Fruit fly (Drosophila melanogaster): ENCODE results near the gene cu.

The cu gene

DNA sequence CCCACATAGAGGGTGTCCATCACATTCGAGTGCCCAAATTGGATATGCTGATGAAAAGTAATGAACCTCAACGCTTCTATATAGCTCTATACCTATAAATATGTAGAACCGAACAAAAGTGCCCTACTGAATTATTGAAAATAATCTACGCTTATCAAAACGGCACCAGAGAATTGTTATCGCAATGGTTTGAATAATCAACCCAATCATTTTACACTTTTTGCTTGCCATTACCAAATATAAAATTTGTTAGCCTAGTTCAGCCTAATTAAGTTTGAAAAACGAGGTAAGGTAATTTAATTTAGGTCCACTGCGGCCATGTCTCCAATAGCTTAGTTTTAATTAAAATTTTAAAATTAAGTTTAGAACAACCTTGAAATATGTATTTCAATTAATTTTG, 21.6 kb upstream of the cu start:
- TF ChIP-seq Met (GFP tag; optimal IDR thresholded peaks at IDR 0.05) (no peak), CG34406 (GFP tag; optimal IDR thresholded peaks at IDR 0.05) (no peak), net (GFP tag; optimal IDR thresholded peaks at IDR 0.05) (no peak), Lpt (GFP tag; optimal IDR thresholded peaks at IDR 0.05) (no peak), CG6792 (GFP tag; optimal IDR thresholded peaks at IDR 0.05) (no peak), CG10631 (GFP tag; optimal IDR thresholded peaks at IDR 0.05) (no peak), CG10669 (GFP tag; optimal IDR thresholded peaks at IDR 0.05) (no peak), svp (GFP tag) (no peak), pdm3 (GFP tag; optimal IDR thresholded peaks at IDR 0.05) (no peak)

DNA sequence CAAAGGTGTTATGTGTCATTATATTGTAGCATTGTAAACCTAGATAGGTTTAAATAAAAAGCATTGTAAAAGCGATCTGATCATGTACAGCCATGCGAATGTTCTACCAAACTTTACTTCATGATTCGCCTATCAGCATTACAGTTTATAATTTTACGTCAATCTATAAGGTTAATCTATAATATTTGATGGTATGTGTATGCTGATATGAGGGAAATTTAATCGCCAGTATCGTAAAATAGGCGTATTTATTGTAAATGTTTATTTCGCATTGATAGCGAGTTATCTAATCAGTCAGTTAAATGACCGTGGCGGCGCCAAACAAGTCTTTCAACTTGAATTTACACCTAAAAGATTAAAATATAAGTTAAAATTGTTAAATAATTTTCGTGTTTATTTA, 19.8 kb upstream of the cu start:
- TF ChIP-seq CG16779 (tag; optimal IDR thresholded peaks at IDR 0.05) (no peak), Lpt (GFP tag; optimal IDR thresholded peaks at IDR 0.05) (no peak), CG32006 (GFP tag; optimal IDR thresholded peaks at IDR 0.05) (no peak), Hr4 (GFP tag; optimal IDR thresholded peaks at IDR 0.05) (no peak), cyc (GFP tag; optimal IDR thresholded peaks at IDR 0.05) (no peak), Ets96B (tag; optimal IDR thresholded peaks at IDR 0.05) (no peak), CG31627 (GFP tag; optimal IDR thresholded peaks at IDR 0.05) (no peak), dac (GFP tag; optimal IDR thresholded peaks at IDR 0.05) (no peak), ss (GFP tag; optimal IDR thresholded peaks at IDR 0.05) (no peak), CG6792 (GFP tag; optimal IDR thresholded peaks at IDR 0.05) (no peak), acj6 (GFP tag; optimal IDR thresholded peaks at IDR 0.05) (no peak), Blimp-1 (GFP tag; optimal IDR thresholded peaks at IDR 0.05) (no peak), CG1621 (tag; optimal IDR thresholded peaks at IDR 0.05) (no peak), CG11902 (GFP tag; optimal IDR thresholded peaks at IDR 0.05) (no peak)

DNA sequence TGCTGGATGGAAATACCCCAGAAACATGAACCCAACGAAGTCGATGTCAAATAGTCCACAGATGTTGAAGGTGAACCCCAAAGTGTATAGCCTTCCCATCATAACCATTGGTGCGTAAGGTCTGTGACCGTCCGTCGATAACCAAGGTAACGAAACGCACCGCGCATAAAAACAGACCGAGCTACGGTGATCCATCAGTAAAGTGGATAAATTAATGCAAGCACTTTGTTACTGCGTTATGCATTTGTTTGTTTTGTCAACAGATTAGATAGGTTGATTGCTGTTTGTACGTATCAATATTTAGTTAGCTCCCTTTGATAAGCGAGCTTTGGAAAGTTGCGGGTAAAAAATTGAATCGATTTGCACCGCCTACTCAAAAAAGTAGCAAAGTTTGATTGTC, 19.1 kb upstream of the cu start:
- TF ChIP-seq fkh (GFP tag; optimal IDR thresholded peaks at IDR 0.05) (peak; percentile 47), acj6 (GFP tag; optimal IDR thresholded peaks at IDR 0.05) (no peak)

DNA sequence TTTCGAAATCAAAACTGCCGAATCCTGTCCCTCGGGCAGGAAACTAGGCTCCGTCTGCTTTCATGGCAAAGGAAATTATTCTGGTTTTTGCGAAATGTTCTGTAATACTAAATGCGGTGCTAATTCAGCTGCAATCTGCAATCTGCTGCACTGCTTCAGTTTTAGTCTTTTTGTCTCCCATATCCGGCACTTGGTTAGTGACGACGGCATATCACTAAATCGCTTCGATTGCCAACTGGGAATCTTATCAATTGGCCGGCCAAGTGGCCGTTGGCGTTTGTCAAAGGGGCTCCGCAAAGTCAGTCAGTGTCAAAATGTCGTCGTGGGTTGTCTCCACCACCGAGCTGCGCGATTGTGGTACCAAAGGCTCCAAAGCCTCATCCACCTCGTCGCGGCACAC, 1.6 kb upstream of the cu start, which contains the start of gene CG18577:
Gene CG18577 (plus strand): TSS at position 301 of the 400 bp plus-strand sequence.
- no peak for TF ChIP-seq cyc (GFP tag; optimal IDR thresholded peaks at IDR 0.05)
- no peak for TF ChIP-seq eg (GFP tag; IDR thresholded peaks at IDR 0.05)
- no peak for TF ChIP-seq CG6792 (GFP tag; optimal IDR thresholded peaks at IDR 0.05)
- TF ChIP-seq CG11762 (GFP tag; optimal IDR thresholded peaks at IDR 0.05; ENCODE audit: insufficient read depth): no peak
- no peak for TF ChIP-seq CG6163 (GFP tag; IDR thresholded peaks at IDR 0.05)
- no peak for TF ChIP-seq salr (GFP tag; optimal IDR thresholded peaks at IDR 0.05)

DNA sequence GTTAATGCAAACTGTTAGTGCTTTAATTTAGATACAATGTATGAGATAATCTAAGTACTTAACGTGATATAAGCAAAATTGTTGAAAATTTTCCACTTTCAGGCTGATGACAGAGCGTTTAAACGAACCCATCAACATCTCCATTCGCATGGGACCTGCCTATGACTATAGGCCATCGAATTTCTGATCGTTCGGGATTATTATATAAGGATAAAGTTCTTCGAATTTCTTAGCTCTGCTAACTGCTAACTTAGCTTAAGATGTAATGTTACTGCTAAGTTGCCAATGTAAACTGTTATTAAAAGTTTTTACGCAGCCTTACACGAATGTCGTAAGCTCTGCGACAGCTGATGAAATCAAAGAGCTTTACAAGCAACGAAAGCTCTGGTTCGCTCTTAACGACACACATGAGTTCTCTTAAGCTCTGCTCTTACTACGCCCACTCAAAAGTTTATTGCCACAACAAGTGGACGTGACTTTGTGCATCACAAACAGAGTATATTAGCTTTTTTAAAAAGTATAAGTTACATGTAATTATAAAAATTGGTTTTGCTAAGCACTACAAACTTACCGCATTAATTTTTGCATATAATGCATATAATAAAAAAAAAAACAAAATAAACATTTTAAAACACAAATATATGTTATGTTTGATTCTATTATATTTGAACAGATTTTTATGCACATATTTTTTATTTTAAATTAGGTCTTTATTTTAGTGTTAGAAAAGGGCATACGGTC, 574 bp upstream of the cu start:
- TF ChIP-seq Hr38 (GFP tag; optimal IDR thresholded peaks at IDR 0.05): no peak
- TF ChIP-seq svp (GFP tag): peak; percentile 99
- TF ChIP-seq spab (GFP tag; optimal IDR thresholded peaks at IDR 0.05): peak; percentile 98
- peak in 1 of 2 experiments; percentile 99 for TF ChIP-seq ss (GFP tag; optimal IDR thresholded peaks at IDR 0.05)
- peak; percentile 99 for TF ChIP-seq Gug (GFP tag; IDR thresholded peaks at IDR 0.05)
- TF ChIP-seq CG6163 (GFP tag; IDR thresholded peaks at IDR 0.05): peak; percentile 97
- TF ChIP-seq topi (GFP tag; optimal IDR thresholded peaks at IDR 0.05): peak; percentile 99
- TF ChIP-seq Eip93F (GFP tag; optimal IDR thresholded peaks at IDR 0.05): peak; percentile 85
- TF ChIP-seq CG3919 (GFP tag; optimal IDR thresholded peaks at IDR 0.05): peak; percentile 97
- peak; percentile 95 for TF ChIP-seq Sox102F (GFP tag; optimal IDR thresholded peaks at IDR 0.05)
- TF ChIP-seq CG16779 (tag; optimal IDR thresholded peaks at IDR 0.05): peak; percentile 97
- peak; percentile 99 for TF ChIP-seq achi (GFP tag; optimal IDR thresholded peaks at IDR 0.05)
- TF ChIP-seq Smox (GFP tag; optimal IDR thresholded peaks at IDR 0.05): peak; percentile 96
- TF ChIP-seq fd59A (GFP tag; optimal IDR thresholded peaks at IDR 0.05): peak; percentile 97
- peak; percentile 97 for TF ChIP-seq CG6808 (GFP tag; optimal IDR thresholded peaks at IDR 0.05)
- TF ChIP-seq CG32006 (GFP tag; optimal IDR thresholded peaks at IDR 0.05): peak; percentile 100
- TF ChIP-seq pdm3 (GFP tag; optimal IDR thresholded peaks at IDR 0.05): peak; percentile 97
- TF ChIP-seq CG10631 (GFP tag; optimal IDR thresholded peaks at IDR 0.05): peak; percentile 99
- TF ChIP-seq OdsH (GFP tag; optimal IDR thresholded peaks at IDR 0.05): peak; percentile 98
- TF ChIP-seq CG9139 (GFP tag; optimal IDR thresholded peaks at IDR 0.05): peak; percentile 99
- TF ChIP-seq CG1621 (tag; optimal IDR thresholded peaks at IDR 0.05): peak; percentile 89
- TF ChIP-seq CG8119 (GFP tag; IDR thresholded peaks at IDR 0.05): peak; percentile 100
- TF ChIP-seq eg (GFP tag; IDR thresholded peaks at IDR 0.05): peak; percentile 98
- peak; percentile 95 for TF ChIP-seq CG11762 (GFP tag; optimal IDR thresholded peaks at IDR 0.05; ENCODE audit: insufficient read depth)
- peak; percentile 79 for TF ChIP-seq fd85E (GFP tag; optimal IDR thresholded peaks at IDR 0.05)
- TF ChIP-seq Hr4 (GFP tag; optimal IDR thresholded peaks at IDR 0.05): peak; percentile 98
- TF ChIP-seq salr (GFP tag; optimal IDR thresholded peaks at IDR 0.05): peak; percentile 87 to 98
